Worm (Caenorhabditis elegans) whole organism, L1 larva: ENCODE results near the gene npp-1.

Source experiments
- C34B4.2 ChIP-seq: sonication (generic microtip); optimal IDR thresholded peaks from 2 replicates; lab custom pipeline; 2017; ENCODE audit warnings: mild to moderate bottlenecking, missing genetic modification characterization, missing compliant biosample characterization
- F16B12.6 ChIP-seq: fragments of 150-350 bp; optimal IDR thresholded peaks from 2 replicates; lab custom pipeline; 2014; ENCODE audit warnings: missing biosample characterization, missing genetic modification characterization
- Y116A8C.19 ChIP-seq: sonication (generic microtip); optimal IDR thresholded peaks from 2 replicates; lab custom pipeline; 2016; ENCODE audit warnings: missing compliant biosample characterization, missing genetic modification characterization, borderline replicate concordance
- aha-1 ChIP-seq: fragments of 150-350 bp; optimal IDR thresholded peaks from 2 replicates; lab custom pipeline; 2014; ENCODE audit warnings: missing biosample characterization, missing genetic modification characterization
- ama-1 ChIP-seq: fragments of 150-350 bp; optimal IDR thresholded peaks from 2 replicates; lab custom pipeline; 2014
- ceh-63 ChIP-seq: fragments of 200-800 bp; sonication (Bioruptor generic); optimal IDR thresholded peaks from 2 replicates; lab custom pipeline; 2018; ENCODE audit warnings: mild to moderate bottlenecking, missing genetic modification characterization, missing compliant biosample characterization
- ceh-82 ChIP-seq, 3 experiments: fragments of 150-350 bp in 1 of 3; sonication (generic microtip) in 2 of 3; optimal IDR thresholded peaks; 2 replicates each; lab custom pipeline; 2014 to 2017; ENCODE audit warnings: missing biosample characterization in 3 of 3, missing genetic modification characterization in 3 of 3
- ceh-88 ChIP-seq: fragments of 200-800 bp; sonication (Bioruptor generic); IDR thresholded peaks from 2 replicates; pipeline ENCODE4 v1.3.6; 2022; ENCODE audit warnings: missing genetic modification characterization, missing compliant biosample characterization
- ceh-90 ChIP-seq: sonication (generic microtip); optimal IDR thresholded peaks from 2 replicates; lab custom pipeline; 2016; ENCODE audit warnings: missing genetic modification characterization, missing compliant biosample characterization
- ces-1 ChIP-seq: fragments of 150-350 bp; optimal IDR thresholded peaks from 2 replicates; lab custom pipeline; 2014; ENCODE audit warnings: missing biosample characterization, missing genetic modification reagents, missing genetic modification characterization
- dpl-1 ChIP-seq, 3 experiments: fragments of 150-350 bp in 2 of 3; sonication (generic microtip) in 1 of 3; optimal IDR thresholded peaks; 2 replicates each; lab custom pipeline; 2014 to 2017; ENCODE audit warnings: missing biosample characterization in 3 of 3, missing genetic modification characterization in 3 of 3, missing genetic modification reagents in 3 of 3
- efl-1 ChIP-seq, 4 experiments: fragments of 150-350 bp; optimal IDR thresholded peaks in 3 of 4; peaks in 1 of 4; 1 replicate in 1 of 4; 2 replicates in 3 of 4; lab custom pipeline; 2014; ENCODE audit warnings: missing biosample characterization in 2 of 4, missing genetic modification characterization in 2 of 4, missing genetic modification reagents in 2 of 4
- egl-13 ChIP-seq: sonication (generic microtip); optimal IDR thresholded peaks from 2 replicates; lab custom pipeline; 2016; ENCODE audit warnings: missing genotype, missing genetic modification reagents, missing genetic modification characterization, missing compliant biosample characterization
- egl-27 ChIP-seq, 2 experiments: fragments of 150-350 bp in 1 of 2; sonication (generic microtip); optimal IDR thresholded peaks; 3 replicates each; lab custom pipeline; 2017 to 2018; ENCODE audit warnings: missing biosample characterization in 2 of 2, missing genetic modification characterization in 2 of 2, missing genetic modification reagents in 2 of 2
- elt-2 ChIP-seq: sonication (generic microtip); optimal IDR thresholded peaks from 2 replicates; lab custom pipeline; 2016; ENCODE audit warnings: missing genetic modification characterization, mild to moderate bottlenecking, inconsistent platforms, missing compliant biosample characterization, missing genetic modification reagents
- ets-5 ChIP-seq: fragments of 200-800 bp; sonication (Bioruptor generic); IDR thresholded peaks from 2 replicates; pipeline ENCODE4 v1.3.6; 2022; ENCODE audit warnings: missing genetic modification characterization, missing compliant biosample characterization
- fkh-4 ChIP-seq: sonication (generic microtip); optimal IDR thresholded peaks from 2 replicates; lab custom pipeline; 2016; ENCODE audit warnings: missing compliant biosample characterization, missing genetic modification characterization, borderline replicate concordance
- fkh-8 ChIP-seq: sonication (generic microtip); optimal IDR thresholded peaks from 2 replicates; lab custom pipeline; 2016; ENCODE audit warnings: mild to moderate bottlenecking, missing genetic modification characterization, missing compliant biosample characterization
- fos-1 ChIP-seq: fragments of 150-350 bp; optimal IDR thresholded peaks from 2 replicates; lab custom pipeline; 2014; ENCODE audit warnings: missing biosample characterization, missing genetic modification characterization
- grh-1 ChIP-seq: fragments of 200-800 bp; sonication (Bioruptor generic); IDR thresholded peaks from 2 replicates; pipeline ENCODE4 v1.3.6; 2022; ENCODE audit warnings: missing genetic modification reagents, missing genetic modification characterization, missing compliant biosample characterization
- hpl-2 ChIP-seq: fragments of 150-350 bp; optimal IDR thresholded peaks from 2 replicates; lab custom pipeline; 2014; ENCODE audit warnings: missing biosample characterization, missing genetic modification reagents, missing genetic modification characterization
- isw-1 ChIP-seq: fragments of 200-800 bp; sonication (Bioruptor generic); IDR thresholded peaks from 2 replicates; pipeline ENCODE4 v1.3.6; 2022; ENCODE audit warnings: missing genetic modification characterization, missing compliant biosample characterization
- jun-1 ChIP-seq: fragments of 150-350 bp; optimal IDR thresholded peaks from 2 replicates; lab custom pipeline; 2014; ENCODE audit warnings: missing biosample characterization, missing genetic modification reagents, missing genetic modification characterization
- lin-13 ChIP-seq: fragments of 150-350 bp; optimal IDR thresholded peaks from 2 replicates; lab custom pipeline; 2014; ENCODE audit warnings: missing biosample characterization, missing genetic modification reagents, missing genetic modification characterization
- lin-15B ChIP-seq: fragments of 150-350 bp; sonication (generic microtip); optimal IDR thresholded peaks from 3 replicates; lab custom pipeline; 2014; ENCODE audit warnings: missing biosample characterization, missing genetic modification characterization
- lin-39 ChIP-seq: fragments of 150-350 bp; optimal IDR thresholded peaks from 2 replicates; lab custom pipeline; 2014; ENCODE audit warnings: missing biosample characterization, missing genetic modification reagents, missing genetic modification characterization
- lsy-2 ChIP-seq, 2 experiments: fragments of 150-350 bp; optimal IDR thresholded peaks; 2 replicates each; lab custom pipeline; 2014; ENCODE audit warnings: missing biosample characterization in 2 of 2, missing genetic modification characterization in 2 of 2
- mab-9 ChIP-seq: fragments of 200-800 bp; sonication (Bioruptor generic); IDR thresholded peaks from 2 replicates; pipeline ENCODE4 v1.3.6; 2022; ENCODE audit warnings: missing genetic modification reagents, missing genetic modification characterization, missing compliant biosample characterization
- mep-1 ChIP-seq: fragments of 150-350 bp; optimal IDR thresholded peaks from 2 replicates; lab custom pipeline; 2014; ENCODE audit warnings: missing biosample characterization, missing genetic modification characterization
- nhr-12 ChIP-seq: sonication (generic microtip); optimal IDR thresholded peaks from 2 replicates; lab custom pipeline; 2017; ENCODE audit warnings: missing biosample characterization, missing genetic modification characterization
- nhr-19 ChIP-seq: fragments of 200-800 bp; sonication (Bioruptor generic); conservative IDR thresholded peaks from 2 replicates; pipeline ENCODE4 v1.3.6; 2022; ENCODE audit warnings: missing genetic modification characterization, missing compliant biosample characterization
- nhr-20 ChIP-seq: sonication (generic microtip); optimal IDR thresholded peaks from 2 replicates; lab custom pipeline; 2016; ENCODE audit warnings: mild to moderate bottlenecking, missing genetic modification characterization, missing compliant biosample characterization
- nhr-47 ChIP-seq: sonication (generic microtip); optimal IDR thresholded peaks from 2 replicates; lab custom pipeline; 2016; ENCODE audit warnings: mild to moderate bottlenecking, missing genetic modification characterization, moderate library complexity, missing compliant biosample characterization
- nhr-71 ChIP-seq: sonication (generic microtip); optimal IDR thresholded peaks from 2 replicates; lab custom pipeline; 2016; ENCODE audit warnings: mild to moderate bottlenecking, missing genetic modification characterization, moderate library complexity, missing compliant biosample characterization
- nhr-77 ChIP-seq: fragments of 150-350 bp; optimal IDR thresholded peaks from 2 replicates; lab custom pipeline; 2014; ENCODE audit warnings: missing biosample characterization, missing genetic modification characterization
- nhr-84 ChIP-seq: sonication (generic microtip); optimal IDR thresholded peaks from 2 replicates; lab custom pipeline; 2017; ENCODE audit warnings: missing biosample characterization, missing genetic modification characterization
- pag-3 ChIP-seq: sonication (generic microtip); optimal IDR thresholded peaks from 2 replicates; lab custom pipeline; 2017; ENCODE audit warnings: missing genetic modification characterization, mild to moderate bottlenecking, missing compliant biosample characterization, antibody characterized with exemption, borderline replicate concordance; ENCODE audit not compliant: insufficient read depth
- pqm-1 ChIP-seq: sonication (generic microtip); optimal IDR thresholded peaks from 3 replicates; lab custom pipeline; 2017; ENCODE audit warnings: missing biosample characterization, missing genetic modification characterization
- rnt-1 ChIP-seq: sonication (generic microtip); optimal IDR thresholded peaks from 2 replicates; lab custom pipeline; 2016; ENCODE audit warnings: mild to moderate bottlenecking, missing genetic modification characterization, moderate library complexity, missing compliant biosample characterization
- skn-1 ChIP-seq: fragments of 150-350 bp; optimal IDR thresholded peaks from 2 replicates; lab custom pipeline; 2014; ENCODE audit warnings: missing biosample characterization, missing genetic modification characterization
- snpc-4 ChIP-seq: fragments of 150-350 bp; optimal IDR thresholded peaks from 2 replicates; lab custom pipeline; 2014; ENCODE audit warnings: missing biosample characterization, missing genetic modification characterization
- snu-23 ChIP-seq: sonication (generic microtip); optimal IDR thresholded peaks from 2 replicates; lab custom pipeline; 2016; ENCODE audit warnings: missing genetic modification characterization, missing compliant biosample characterization
- sox-4 ChIP-seq: sonication (generic microtip); optimal IDR thresholded peaks from 2 replicates; lab custom pipeline; 2016; ENCODE audit warnings: missing genetic modification characterization, missing compliant biosample characterization
- sptf-1 ChIP-seq: fragments of 150-350 bp; optimal IDR thresholded peaks from 2 replicates; lab custom pipeline; 2014; ENCODE audit warnings: missing biosample characterization, missing genetic modification characterization
- sup-37 ChIP-seq: fragments of 200-800 bp; sonication (Bioruptor generic); optimal IDR thresholded peaks from 2 replicates; lab custom pipeline; 2018; ENCODE audit warnings: mild to moderate bottlenecking, missing genetic modification characterization, missing compliant biosample characterization
- swsn-7 ChIP-seq: sonication (generic microtip); optimal IDR thresholded peaks from 2 replicates; lab custom pipeline; 2016; ENCODE audit warnings: missing genetic modification characterization, missing compliant biosample characterization
- tbx-2 ChIP-seq: sonication (generic microtip); optimal IDR thresholded peaks from 2 replicates; lab custom pipeline; 2016; ENCODE audit warnings: missing genetic modification characterization, missing compliant biosample characterization
- tlp-1 ChIP-seq: fragments of 150-350 bp; optimal IDR thresholded peaks from 2 replicates; lab custom pipeline; 2014; ENCODE audit warnings: missing biosample characterization, missing genetic modification characterization
- unc-86 ChIP-seq: sonication (generic microtip); optimal IDR thresholded peaks from 2 replicates; lab custom pipeline; 2016; ENCODE audit warnings: missing genetic modification characterization, missing compliant biosample characterization
- unc-98 ChIP-seq: fragments of 200-800 bp; sonication (Bioruptor generic); IDR thresholded peaks from 2 replicates; pipeline ENCODE4 v1.3.6; 2022; ENCODE audit warnings: missing genetic modification characterization, missing compliant biosample characterization
- vab-15 ChIP-seq: sonication (generic microtip); optimal IDR thresholded peaks from 2 replicates; lab custom pipeline; 2017; ENCODE audit warnings: missing genotype, mild to moderate bottlenecking, missing genetic modification characterization, missing compliant biosample characterization
- zag-1 ChIP-seq: fragments of 150-350 bp; optimal IDR thresholded peaks from 2 replicates; lab custom pipeline; 2014; ENCODE audit warnings: missing biosample characterization, missing genetic modification characterization
- ztf-11 ChIP-seq, 2 experiments: sonication (generic microtip); optimal IDR thresholded peaks; 2 replicates each; lab custom pipeline; 2016 to 2017; ENCODE audit warnings: missing genetic modification characterization in 2 of 2, missing biosample characterization in 1 of 2, missing compliant biosample characterization in 1 of 2
- ztf-4 ChIP-seq: fragments of 150-350 bp; optimal IDR thresholded peaks from 2 replicates; lab custom pipeline; 2014; ENCODE audit warnings: missing biosample characterization, missing genetic modification characterization

Gene npp-1

ce11 chrIV:9875646-9876045 lies 17.4 kb downstream of the npp-1 start (continued):
- TF ChIP-seq egl-13 (no peak), nhr-12 (tag; lab: Kevin White, UChicago) (no peak), ceh-82 (tag; optimal IDR thresholded peaks at IDR 0.05; lab: Kevin White, UChicago) (no peak), nhr-20 (tag; lab: Kevin White, UChicago) (peak; percentile 94), grh-1 (GFP tag; lab: Robert Waterston, UW) (no peak), tbx-2 (tag; lab: Kevin White, UChicago) (peak; percentile 31), lin-15B (tag; lab: Kevin White, UChicago) (no peak), mab-9 (no peak), ceh-90 (tag; lab: Kevin White, UChicago) (no peak), ceh-88 (no peak), dpl-1 (GFP tag; optimal IDR thresholded peaks at IDR 0.05; lab: Kevin White, UChicago) (no peak), lin-13 (no peak), pqm-1 (tag; lab: Kevin White, UChicago) (no peak), Y116A8C.19 (tag; lab: Kevin White, UChicago) (no peak), nhr-84 (tag; lab: Kevin White, UChicago) (no peak), lin-39 (tag; lab: Kevin White, UChicago) (no peak), aha-1 (no peak), fkh-8 (tag; lab: Kevin White, UChicago) (no peak), ces-1 (GFP tag; lab: Kevin White, UChicago) (no peak), sptf-1 (no peak), mep-1 (tag; lab: Kevin White, UChicago) (peak; percentile 51), ceh-63 (GFP tag; lab: Kevin White, UChicago) (no peak), isw-1 (GFP tag; lab: Robert Waterston, UW) (no peak), C34B4.2 (tag; lab: Kevin White, UChicago) (no peak), fkh-4 (tag; lab: Kevin White, UChicago) (no peak), egl-27 (tag; optimal IDR thresholded peaks at IDR 0.05; lab: Kevin White, UChicago) (no peak), zag-1 (tag; lab: Kevin White, UChicago) (no peak), pag-3 (no peak), elt-2 (peak; percentile 74), nhr-77 (tag; lab: Kevin White, UChicago) (no peak), swsn-7 (tag; lab: Kevin White, UChicago) (no peak), efl-1 (optimal IDR thresholded peaks at IDR 0.05; lab: Kevin White, UChicago) (no peak), efl-1 (GFP tag; optimal IDR thresholded peaks at IDR 0.05 in 1 of 2; lab: Kevin White, UChicago) (peak in 1 of 2 experiments; percentile 33), lsy-2 (tag; optimal IDR thresholded peaks at IDR 0.05; lab: Kevin White, UChicago) (peak in 1 of 2 experiments; percentile 10), nhr-71 (tag; lab: Kevin White, UChicago) (peak; percentile 71), F16B12.6 (tag; lab: Kevin White, UChicago) (no peak), fos-1 (tag; lab: Kevin White, UChicago) (no peak), ztf-11 (tag; optimal IDR thresholded peaks at IDR 0.05; lab: Kevin White, UChicago) (no peak), skn-1 (tag; lab: Kevin White, UChicago) (no peak), nhr-47 (tag; lab: Kevin White, UChicago) (peak; percentile 3), snu-23 (GFP tag; lab: Kevin White, UChicago) (peak; percentile 61), sup-37 (no peak), unc-98 (GFP tag; lab: Robert Waterston, UW) (no peak), hpl-2 (GFP tag; lab: Kevin White, UChicago) (no peak), ama-1 (lab: Kevin White, UChicago) (no peak), jun-1 (tag; lab: Kevin White, UChicago) (no peak), snpc-4 (tag; lab: Kevin White, UChicago) (no peak), ztf-4 (tag; lab: Kevin White, UChicago) (no peak), rnt-1 (no peak), vab-15 (tag; lab: Kevin White, UChicago) (no peak), nhr-19 (peak; percentile 32), sox-4 (tag; lab: Kevin White, UChicago) (no peak), tlp-1 (tag; lab: Kevin White, UChicago) (no peak), ets-5 (GFP tag; lab: Robert Waterston, UW) (no peak), unc-86 (tag; lab: Kevin White, UChicago) (no peak)
